Worm (Caenorhabditis elegans): Measurements from ENCODE around the gene T24H7.8.

The T24H7.8 gene

ce11 chrII:6269805-6270414, 28.1 kb downstream of the T24H7.8 start, which contains the start of gene F13H8.2:
Gene F13H8.2 (plus strand): TSS chrII:6270364.
- TF ChIP-seq hlh-4 (tag; optimal IDR thresholded peaks at IDR 0.05): no peak
- TF ChIP-seq pax-3 (tag; optimal IDR thresholded peaks at IDR 0.05): peak; percentile 59
- TF ChIP-seq nhr-28 (tag; optimal IDR thresholded peaks at IDR 0.05): no peak
- TF ChIP-seq ceh-88 (GFP tag; IDR thresholded peaks at IDR 0.05): peak; percentile 81
- no peak for TF ChIP-seq ces-1 (GFP tag; optimal IDR thresholded peaks at IDR 0.05)
- no peak for TF ChIP-seq nhr-12 (tag; optimal IDR thresholded peaks at IDR 0.05)
- no peak for TF ChIP-seq lin-39 (tag; optimal IDR thresholded peaks at IDR 0.05)
- TF ChIP-seq nhr-237 (tag; optimal IDR thresholded peaks at IDR 0.05): no peak
- TF ChIP-seq sup-37 (GFP tag; optimal IDR thresholded peaks at IDR 0.05): no peak
- peak; percentile 37 for TF ChIP-seq elt-2 (tag; optimal IDR thresholded peaks at IDR 0.05)
- TF ChIP-seq irx-1 (tag; optimal IDR thresholded peaks at IDR 0.05): peak; percentile 58
- TF ChIP-seq mef-2 (tag; optimal IDR thresholded peaks at IDR 0.05): no peak
- peak; percentile 58 for TF ChIP-seq C04F5.9 (tag; optimal IDR thresholded peaks at IDR 0.05)
- TF ChIP-seq nhr-84 (tag; optimal IDR thresholded peaks at IDR 0.05): no peak
- TF ChIP-seq hpl-2 (GFP tag; optimal IDR thresholded peaks at IDR 0.05): no peak
- no peak for TF ChIP-seq Y116A8C.19 (tag; optimal IDR thresholded peaks at IDR 0.05; ENCODE audit: borderline replicate concordance)
- peak; percentile 97 to 99 for TF ChIP-seq efl-1 (optimal IDR thresholded peaks at IDR 0.05)
- TF ChIP-seq efl-1 (GFP tag; optimal IDR thresholded peaks at IDR 0.05 in 1 of 2): peak; percentile 98 to 100
- peak; percentile 89 for TF ChIP-seq nhr-19 (GFP tag; conservative IDR thresholded peaks at IDR 0.05)
- no peak for TF ChIP-seq zag-1 (tag; optimal IDR thresholded peaks at IDR 0.05)
- TF ChIP-seq unc-130 (tag; optimal IDR thresholded peaks at IDR 0.05): peak; percentile 90
- TF ChIP-seq nhr-47 (tag; optimal IDR thresholded peaks at IDR 0.05): peak; percentile 91
- TF ChIP-seq snpc-4 (tag; optimal IDR thresholded peaks at IDR 0.05): peak; percentile 44
- peak; percentile 81 for TF ChIP-seq egl-13 (tag; optimal IDR thresholded peaks at IDR 0.05)
- TF ChIP-seq sox-4 (tag; optimal IDR thresholded peaks at IDR 0.05): peak; percentile 25
- peak; percentile 98 for TF ChIP-seq F16B12.6 (tag; optimal IDR thresholded peaks at IDR 0.05)
- no peak for TF ChIP-seq alr-1 (tag; optimal IDR thresholded peaks at IDR 0.05; ENCODE audit: borderline replicate concordance)
- TF ChIP-seq lin-13 (GFP tag; optimal IDR thresholded peaks at IDR 0.05): peak; percentile 56
- TF ChIP-seq ets-5 (GFP tag; IDR thresholded peaks at IDR 0.05): no peak
- TF ChIP-seq lin-14 (GFP tag; optimal IDR thresholded peaks at IDR 0.05): peak; percentile 75
- peak; percentile 44 for TF ChIP-seq skn-1 (tag; optimal IDR thresholded peaks at IDR 0.05)
- peak; percentile 70 for TF ChIP-seq lin-15B (tag; optimal IDR thresholded peaks at IDR 0.05)
- TF ChIP-seq pqm-1 (tag; optimal IDR thresholded peaks at IDR 0.05): no peak
- TF ChIP-seq nhr-76 (tag; optimal IDR thresholded peaks at IDR 0.05): no peak
- peak; percentile 82 for TF ChIP-seq dsc-1 (tag; optimal IDR thresholded peaks at IDR 0.05)
- peak; percentile 51 for TF ChIP-seq fos-1 (tag; optimal IDR thresholded peaks at IDR 0.05)
- TF ChIP-seq vab-15 (tag; optimal IDR thresholded peaks at IDR 0.05): peak; percentile 41
- TF ChIP-seq nhr-71 (tag; optimal IDR thresholded peaks at IDR 0.05): peak; percentile 90
- TF ChIP-seq isw-1 (GFP tag; IDR thresholded peaks at IDR 0.05): peak; percentile 88
- TF ChIP-seq ceh-82 (tag; optimal IDR thresholded peaks at IDR 0.05): peak; percentile 74 to 78 (median 75)
- peak; percentile 57 for TF ChIP-seq jun-1 (tag; optimal IDR thresholded peaks at IDR 0.05)
- TF ChIP-seq nhr-20 (tag; optimal IDR thresholded peaks at IDR 0.05): peak; percentile 84
- TF ChIP-seq ama-1 (optimal IDR thresholded peaks at IDR 0.05): peak; percentile 67
- TF ChIP-seq nhr-85 (tag): peak; percentile 88
- TF ChIP-seq fkh-8 (tag; optimal IDR thresholded peaks at IDR 0.05): peak; percentile 68
- peak; percentile 82 to 90 for TF ChIP-seq lsy-2 (tag; optimal IDR thresholded peaks at IDR 0.05)
- TF ChIP-seq hlh-17 (GFP tag; optimal IDR thresholded peaks at IDR 0.05; ENCODE audit: borderline replicate concordance): no peak
- TF ChIP-seq mdl-1 (tag; optimal IDR thresholded peaks at IDR 0.05): peak in 1 of 2 experiments; percentile 75
- no peak for TF ChIP-seq sptf-1 (tag; optimal IDR thresholded peaks at IDR 0.05)
- TF ChIP-seq nhr-11 (tag; optimal IDR thresholded peaks at IDR 0.05): no peak
- no peak for TF ChIP-seq fkh-4 (tag; optimal IDR thresholded peaks at IDR 0.05; ENCODE audit: borderline replicate concordance)
- peak; percentile 47 for TF ChIP-seq ztf-4 (tag; optimal IDR thresholded peaks at IDR 0.05)
- TF ChIP-seq nhr-77 (tag; optimal IDR thresholded peaks at IDR 0.05): peak; percentile 62
- TF ChIP-seq lin-35 (GFP tag; optimal IDR thresholded peaks at IDR 0.05): peak; percentile 96 to 98
